Worm (Caenorhabditis elegans): ENCODE data around the gene acr-2.

acr-2 gene

ce11 chrX:6743853-6744346, 41.6 kb downstream of the acr-2 start (continued):
- no peak for TF ChIP-seq skn-1 (tag; optimal IDR thresholded peaks at IDR 0.05)
- TF ChIP-seq nhr-25 (tag; optimal IDR thresholded peaks at IDR 0.05) = peak; percentile 98
- no peak for TF ChIP-seq zag-1 (tag; optimal IDR thresholded peaks at IDR 0.05)
- peak; percentile 98 for TF ChIP-seq elt-2 (tag; optimal IDR thresholded peaks at IDR 0.05)
- TF ChIP-seq fkh-2 (tag; optimal IDR thresholded peaks at IDR 0.05) = no peak
- TF ChIP-seq egl-27 (tag; optimal IDR thresholded peaks at IDR 0.05) = peak; percentile 91
- TF ChIP-seq elt-3 (tag; optimal IDR thresholded peaks at IDR 0.05) = peak; percentile 75 to 89 (median 84)
- peak; percentile 94 for TF ChIP-seq pha-4 (tag; optimal IDR thresholded peaks at IDR 0.05)
- TF ChIP-seq fos-1 (tag; optimal IDR thresholded peaks at IDR 0.05) = peak; percentile 82
- TF ChIP-seq ztf-4 (tag; optimal IDR thresholded peaks at IDR 0.05) = peak; percentile 85
- TF ChIP-seq nhr-43 (tag; optimal IDR thresholded peaks at IDR 0.05; ENCODE audit: poor library complexity, severe bottlenecking) = peak; percentile 88
- TF ChIP-seq pqm-1 (tag; optimal IDR thresholded peaks at IDR 0.05) = peak; percentile 89
- peak; percentile 59 for TF ChIP-seq R02D3.7 (tag; optimal IDR thresholded peaks at IDR 0.05)
- TF ChIP-seq ceh-16 (tag; optimal IDR thresholded peaks at IDR 0.05) = no peak
- TF ChIP-seq nhr-23 (tag; optimal IDR thresholded peaks at IDR 0.05) = peak; percentile 97
- no peak for TF ChIP-seq hmg-11 (tag; optimal IDR thresholded peaks at IDR 0.05)
- TF ChIP-seq jun-1 (tag; optimal IDR thresholded peaks at IDR 0.05) = peak; percentile 76
- TF ChIP-seq sea-2 (GFP tag; optimal IDR thresholded peaks at IDR 0.05) = no peak
- peak; percentile 31 for TF ChIP-seq ceh-82 (tag; optimal IDR thresholded peaks at IDR 0.05)
- TF ChIP-seq lin-39 (tag; optimal IDR thresholded peaks at IDR 0.05) = peak; percentile 17
- peak; percentile 67 for TF ChIP-seq nhr-28 (tag; optimal IDR thresholded peaks at IDR 0.05)

- TF ChIP-seq elt-2 (tag; optimal IDR thresholded peaks at IDR 0.05) (peak; percentile 96), fkh-2 (tag; optimal IDR thresholded peaks at IDR 0.05) (no peak), ama-1 (optimal IDR thresholded peaks at IDR 0.05) (peak; percentile 37), tbx-2 (tag; optimal IDR thresholded peaks at IDR 0.05) (no peak), nhr-23 (tag; optimal IDR thresholded peaks at IDR 0.05) (peak; percentile 65), pha-4 (tag; optimal IDR thresholded peaks at IDR 0.05) (peak; percentile 12), egl-5 (tag; optimal IDR thresholded peaks at IDR 0.05) (no peak), ceh-82 (tag; optimal IDR thresholded peaks at IDR 0.05) (no peak), skn-1 (tag; optimal IDR thresholded peaks at IDR 0.05) (no peak), nhr-43 (tag; optimal IDR thresholded peaks at IDR 0.05; ENCODE audit: poor library complexity, severe bottlenecking) (peak; percentile 76), fos-1 (tag; optimal IDR thresholded peaks at IDR 0.05) (peak; percentile 31), mdl-1 (tag; optimal IDR thresholded peaks at IDR 0.05) (peak; percentile 72), elt-3 (tag; optimal IDR thresholded peaks at IDR 0.05) (peak in 1 of 3 experiments; percentile 83), pqm-1 (tag; optimal IDR thresholded peaks at IDR 0.05) (peak; percentile 83), jun-1 (tag; optimal IDR thresholded peaks at IDR 0.05) (peak; percentile 78)
Measured at ce11 chrX:6744537-6744936, 42.2 kb downstream of the acr-2 start.

- TF ChIP-seq daf-12 (tag; optimal IDR thresholded peaks at IDR 0.05) (no peak), nfya-1 (tag; optimal IDR thresholded peaks at IDR 0.05; ENCODE audit: insufficient read depth) (peak; percentile 9), hmg-11 (tag; optimal IDR thresholded peaks at IDR 0.05) (peak; percentile 15), fos-1 (tag; optimal IDR thresholded peaks at IDR 0.05) (no peak), fkh-10 (GFP tag; optimal IDR thresholded peaks at IDR 0.05) (peak; percentile 85), unc-62 (GFP tag; optimal IDR thresholded peaks at IDR 0.05) (peak; percentile 60), aly-2 (tag; optimal IDR thresholded peaks at IDR 0.05) (no peak), lin-39 (tag; optimal IDR thresholded peaks at IDR 0.05) (peak; percentile 66), unc-39 (tag; optimal IDR thresholded peaks at IDR 0.05) (no peak), mdl-1 (tag; optimal IDR thresholded peaks at IDR 0.05) (peak; percentile 36), ceh-28 (tag; optimal IDR thresholded peaks at IDR 0.05) (no peak)
Measured at ce11 chrX:6744978-6745377, 42.6 kb downstream of the acr-2 start.

- TF ChIP-seq ceh-82 (tag; optimal IDR thresholded peaks at IDR 0.05) = no peak
- peak; percentile 71 for TF ChIP-seq ama-1 (optimal IDR thresholded peaks at IDR 0.05)
- no peak for TF ChIP-seq ztf-4 (tag; optimal IDR thresholded peaks at IDR 0.05)
- no peak for TF ChIP-seq ceh-9 (tag; optimal IDR thresholded peaks at IDR 0.05)
- peak; percentile 34 for TF ChIP-seq egl-5 (tag; optimal IDR thresholded peaks at IDR 0.05)
- no peak for TF ChIP-seq egl-27 (tag; optimal IDR thresholded peaks at IDR 0.05)
- no peak for TF ChIP-seq nhr-237 (tag; optimal IDR thresholded peaks at IDR 0.05)
- TF ChIP-seq eor-1 (tag; optimal IDR thresholded peaks at IDR 0.05) = no peak
- peak; percentile 64 for TF ChIP-seq mml-1 (tag; optimal IDR thresholded peaks at IDR 0.05)
- peak; percentile 83 for TF ChIP-seq mdl-1 (tag; optimal IDR thresholded peaks at IDR 0.05)
- no peak for TF ChIP-seq nhr-77 (tag; optimal IDR thresholded peaks at IDR 0.05)
- no peak for TF ChIP-seq pha-4 (tag; optimal IDR thresholded peaks at IDR 0.05)
- TF ChIP-seq lsy-12 (tag; optimal IDR thresholded peaks at IDR 0.05) = no peak
- TF ChIP-seq ZK546.5 (tag; optimal IDR thresholded peaks at IDR 0.05) = no peak
- no peak for TF ChIP-seq ztf-11 (tag; optimal IDR thresholded peaks at IDR 0.05)
- no peak for TF ChIP-seq lin-39 (tag; optimal IDR thresholded peaks at IDR 0.05)
- no peak for TF ChIP-seq unc-62 (GFP tag; optimal IDR thresholded peaks at IDR 0.05)
- no peak for TF ChIP-seq R02D3.7 (tag; optimal IDR thresholded peaks at IDR 0.05)
- TF ChIP-seq snpc-4 (tag; optimal IDR thresholded peaks at IDR 0.05) = no peak
- no peak for TF ChIP-seq fos-1 (tag; optimal IDR thresholded peaks at IDR 0.05)
- no peak for TF ChIP-seq nhr-25 (tag; optimal IDR thresholded peaks at IDR 0.05)
- TF ChIP-seq nhr-23 (tag; optimal IDR thresholded peaks at IDR 0.05) = peak; percentile 27
- no peak for TF ChIP-seq lin-15B (tag; optimal IDR thresholded peaks at IDR 0.05)
- peak; percentile 37 for TF ChIP-seq ceh-28 (tag; optimal IDR thresholded peaks at IDR 0.05)
- TF ChIP-seq aly-2 (tag; optimal IDR thresholded peaks at IDR 0.05) = no peak
- TF ChIP-seq pqm-1 (tag; optimal IDR thresholded peaks at IDR 0.05) = no peak
- TF ChIP-seq nhr-43 (tag; optimal IDR thresholded peaks at IDR 0.05; ENCODE audit: poor library complexity, severe bottlenecking) = no peak
- TF ChIP-seq zag-1 (tag; optimal IDR thresholded peaks at IDR 0.05) = no peak
- no peak for TF ChIP-seq ceh-16 (tag; optimal IDR thresholded peaks at IDR 0.05)
- no peak for TF ChIP-seq hmg-11 (tag; optimal IDR thresholded peaks at IDR 0.05)
- TF ChIP-seq nfya-1 (tag; optimal IDR thresholded peaks at IDR 0.05; ENCODE audit: insufficient read depth) = no peak
- TF ChIP-seq skn-1 (tag; optimal IDR thresholded peaks at IDR 0.05) = no peak
- TF ChIP-seq jun-1 (tag; optimal IDR thresholded peaks at IDR 0.05) = no peak
Measured at ce11 chrX:6745515-6745914, 43.2 kb downstream of the acr-2 start.
